Worm (Caenorhabditis elegans) whole organism, midembryonic: Measurements from ENCODE around the gene Y39A1A.17.

Experiments
- T22C8.4 ChIP-seq: fragments of 200-800 bp; sonication (Bioruptor generic); IDR thresholded peaks from 2 replicates; pipeline ENCODE4 v1.3.6; 2022; ENCODE audit warnings: missing genetic modification characterization, missing compliant biosample characterization
- flt-1 ChIP-seq: fragments of 200-800 bp; sonication (Bioruptor generic); IDR thresholded peaks from 2 replicates; pipeline ENCODE4 v1.3.6; 2022; ENCODE audit warnings: missing genetic modification characterization, missing compliant biosample characterization
- klf-2 ChIP-seq: fragments of 200-800 bp; sonication (Bioruptor generic); conservative IDR thresholded peaks from 2 replicates; pipeline ENCODE4 v1.3.6; 2022; ENCODE audit warnings: missing genetic modification reagents, missing genetic modification characterization, missing compliant biosample characterization
- med-1 ChIP-seq: sonication (generic microtip); optimal IDR thresholded peaks from 2 replicates; lab custom pipeline; 2017; ENCODE audit warnings: missing genetic modification characterization, mild to moderate bottlenecking, missing compliant biosample characterization, antibody characterized with exemption, missing genetic modification reagents; ENCODE audit not compliant: insufficient read depth
- ref-1 ChIP-seq: fragments of 200-800 bp; sonication (Bioruptor generic); conservative IDR thresholded peaks from 2 replicates; pipeline ENCODE4 v1.3.6; 2022; ENCODE audit warnings: missing genetic modification reagents, missing genetic modification characterization, missing compliant biosample characterization
- tab-1 ChIP-seq: fragments of 200-800 bp; sonication (Bioruptor generic); IDR thresholded peaks from 2 replicates; pipeline ENCODE4 v1.3.6; 2022; ENCODE audit warnings: missing genetic modification characterization, missing compliant biosample characterization
- ztf-23 ChIP-seq: fragments of 200-800 bp; sonication (Bioruptor generic); IDR thresholded peaks from 2 replicates; pipeline ENCODE4 v1.3.6; 2022; ENCODE audit warnings: missing genetic modification reagents, missing genetic modification characterization, missing compliant biosample characterization
- ztf-29 ChIP-seq: fragments of 200-800 bp; sonication (Bioruptor generic); IDR thresholded peaks from 2 replicates; pipeline ENCODE4 v1.3.6; 2022; ENCODE audit warnings: missing genetic modification reagents, missing genetic modification characterization, missing compliant biosample characterization

- TF ChIP-seq T22C8.4 = no peak
- TF ChIP-seq klf-2 (GFP tag; lab: Robert Waterston, UW) = no peak
- no peak for TF ChIP-seq tab-1 (GFP tag; lab: Robert Waterston, UW)
- no peak for TF ChIP-seq ztf-29 (GFP tag; lab: Robert Waterston, UW)
- TF ChIP-seq flt-1 = no peak
- no peak for TF ChIP-seq ref-1 (GFP tag; lab: Robert Waterston, UW)
- TF ChIP-seq ztf-23 (GFP tag; lab: Robert Waterston, UW) = no peak
- TF ChIP-seq med-1 (GFP tag; lab: Kevin White, UChicago) = no peak
These were observed 32.5 kb downstream of the Y39A1A.17 start for ce11 chrIII:10658394-10658793.
